Worm (Caenorhabditis elegans): ENCODE results near the gene pudl-2.

DNA sequence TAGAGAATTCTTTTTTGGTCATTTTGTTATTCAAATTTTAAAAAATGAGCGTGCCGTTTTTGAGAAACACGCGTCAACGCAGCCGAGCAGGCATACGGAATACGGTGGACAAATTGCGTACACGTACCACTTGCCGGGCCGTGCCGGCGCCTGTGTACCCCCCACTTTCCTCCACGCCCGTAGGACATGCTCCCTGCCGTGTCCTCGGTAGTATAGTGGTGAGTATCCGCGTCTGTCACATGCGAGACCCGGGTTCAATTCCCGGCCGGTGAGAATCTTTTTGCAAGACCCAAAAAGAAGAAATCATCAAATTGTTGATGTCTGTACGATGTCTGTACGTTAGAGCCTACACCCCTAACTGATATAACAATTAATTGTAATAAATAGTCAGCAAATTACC lies 26.5 kb upstream of the pudl-2 start:
- TF ChIP-seq snpc-1.1 (tag; optimal IDR thresholded peaks at IDR 0.05; ENCODE audit: insufficient read depth) = no peak
- no peak for TF ChIP-seq pha-4 (tag; optimal IDR thresholded peaks at IDR 0.05)
- no peak for TF ChIP-seq bed-1 (GFP tag; IDR thresholded peaks at IDR 0.05)
- no peak for TF ChIP-seq ztf-26 (tag; optimal IDR thresholded peaks at IDR 0.05)
- no peak for TF ChIP-seq zim-3 (tag; optimal IDR thresholded peaks at IDR 0.05)
- TF ChIP-seq F22D6.2 (tag; optimal IDR thresholded peaks at IDR 0.05) = no peak
- no peak for TF ChIP-seq hsf-1 (GFP tag; IDR thresholded peaks at IDR 0.05)
- TF ChIP-seq lin-26 (GFP tag; IDR thresholded peaks at IDR 0.05) = peak; percentile 75; the same call in 1 of the 2 replicates
- no peak for TF ChIP-seq lin-35 (GFP tag; optimal IDR thresholded peaks at IDR 0.05)

Measured in whole organism, young adult.